Fruit fly (Drosophila melanogaster): ENCODE measurements around the gene spartin.
A peak's percentile ranks its signal among the peaks of the same experiment; 100 is the strongest.

spartin gene

dm6 chr3R:4659934-4660353 lies 5.3 kb downstream of the spartin start (continued):
- no peak for TF ChIP-seq CG8924 (tag; optimal IDR thresholded peaks at IDR 0.05)
- TF ChIP-seq chn (GFP tag; optimal IDR thresholded peaks at IDR 0.05) = no peak
- TF ChIP-seq luna (GFP tag; optimal IDR thresholded peaks at IDR 0.05) = no peak
- TF ChIP-seq ind (GFP tag; optimal IDR thresholded peaks at IDR 0.05) = no peak
- TF ChIP-seq Bteb2 (GFP tag; optimal IDR thresholded peaks at IDR 0.05) = no peak
- TF ChIP-seq Atf-2 (GFP tag; optimal IDR thresholded peaks at IDR 0.05) = no peak
- no peak for TF ChIP-seq Dp (GFP tag; optimal IDR thresholded peaks at IDR 0.05)
- no peak for TF ChIP-seq CG6765 (GFP tag; optimal IDR thresholded peaks at IDR 0.05)
- TF ChIP-seq lmd (GFP tag; IDR thresholded peaks at IDR 0.05) = no peak
- no peak for TF ChIP-seq CG16813 (GFP tag; IDR thresholded peaks at IDR 0.05; ENCODE audit: partially characterized antibody)
- TF ChIP-seq fd3F (GFP tag; optimal IDR thresholded peaks at IDR 0.05) = peak; percentile 7
- TF ChIP-seq CG11456 (GFP tag; IDR thresholded peaks at IDR 0.05) = no peak
- TF ChIP-seq Drgx (GFP tag; IDR thresholded peaks at IDR 0.05) = no peak
- TF ChIP-seq Vsx1 (GFP tag; optimal IDR thresholded peaks at IDR 0.05) = no peak
- peak; percentile 95 for TF ChIP-seq CG4360 (GFP tag; IDR thresholded peaks at IDR 0.05)
- no peak for TF ChIP-seq bowl (GFP tag; IDR thresholded peaks at IDR 0.05)
- TF ChIP-seq CG18262 (tag; optimal IDR thresholded peaks at IDR 0.05) = no peak
- TF ChIP-seq Max (GFP tag; optimal IDR thresholded peaks at IDR 0.05) = no peak
- no peak for TF ChIP-seq E2f2 (GFP tag; IDR thresholded peaks at IDR 0.05)
- TF ChIP-seq NFAT (GFP tag; IDR thresholded peaks at IDR 0.05) = peak; percentile 44; the same call in 1 of the 2 replicates
- TF ChIP-seq HLHmδ (GFP tag; optimal IDR thresholded peaks at IDR 0.05) = no peak
- TF ChIP-seq CG8388 (GFP tag; optimal IDR thresholded peaks at IDR 0.05) = no peak
- no peak for TF ChIP-seq CG7271 (tag; optimal IDR thresholded peaks at IDR 0.05)
- no peak for TF ChIP-seq CG15269 (tag; optimal IDR thresholded peaks at IDR 0.05)
- TF ChIP-seq CG8281 (tag; optimal IDR thresholded peaks at IDR 0.05) = no peak
- TF ChIP-seq CG3407 (GFP tag; optimal IDR thresholded peaks at IDR 0.05) = peak; percentile 11
- TF ChIP-seq chif (GFP tag; optimal IDR thresholded peaks at IDR 0.05) = no peak
- peak; percentile 64 for TF ChIP-seq scrt (GFP tag; optimal IDR thresholded peaks at IDR 0.05)
- no peak for TF ChIP-seq Ets65A (GFP tag)
- TF ChIP-seq CG16863 (GFP tag; optimal IDR thresholded peaks at IDR 0.05) = no peak
- TF ChIP-seq wek (GFP tag; optimal IDR thresholded peaks at IDR 0.05) = no peak
- 0 out of 2 replicates have a peak, but pooled peaks have one; percentile 18 for TF ChIP-seq Atf6 (GFP tag; IDR thresholded peaks at IDR 0.05)
- TF ChIP-seq eyg (GFP tag; optimal IDR thresholded peaks at IDR 0.05) = no peak
- TF ChIP-seq NfI (GFP tag; optimal IDR thresholded peaks at IDR 0.05) = peak; percentile 5
- peak; percentile 3 for TF ChIP-seq CG15601 (tag; optimal IDR thresholded peaks at IDR 0.05)
- no peak for TF ChIP-seq Camta (GFP tag; optimal IDR thresholded peaks at IDR 0.05)
- TF ChIP-seq prd (optimal IDR thresholded peaks at IDR 0.05) = no peak
- no peak for TF ChIP-seq prd (GFP tag; IDR thresholded peaks at IDR 0.05)
- no peak for TF ChIP-seq CG4854 (GFP tag; optimal IDR thresholded peaks at IDR 0.05)
- TF ChIP-seq CG2116 (GFP tag; optimal IDR thresholded peaks at IDR 0.05) = no peak
- no peak for TF ChIP-seq ab (GFP tag; optimal IDR thresholded peaks at IDR 0.05)
- no peak for TF ChIP-seq CG11560 (tag; IDR thresholded peaks at IDR 0.05)
- no peak for TF ChIP-seq CG3163 (GFP tag; optimal IDR thresholded peaks at IDR 0.05)
- TF ChIP-seq CG12659 (GFP tag; optimal IDR thresholded peaks at IDR 0.05) = no peak
- no peak for TF ChIP-seq lbe (GFP tag; optimal IDR thresholded peaks at IDR 0.05)
- TF ChIP-seq Fer2 (tag; optimal IDR thresholded peaks at IDR 0.05) = no peak
- no peak for TF ChIP-seq knrl (GFP tag; IDR thresholded peaks at IDR 0.05; ENCODE audit: partially characterized antibody)
- no peak for TF ChIP-seq CG4707 (GFP tag; optimal IDR thresholded peaks at IDR 0.05)
- TF ChIP-seq CG6175 (GFP tag; IDR thresholded peaks at IDR 0.05) = no peak
- no peak for TF ChIP-seq CG1832 (GFP tag; optimal IDR thresholded peaks at IDR 0.05)
- no peak for TF ChIP-seq Tbp (GFP tag; optimal IDR thresholded peaks at IDR 0.05)
- no peak for TF ChIP-seq Dfd (GFP tag; optimal IDR thresholded peaks at IDR 0.05)

Data from whole organism, embryonic.